Fruit fly (Drosophila melanogaster) whole organism: ENCODE measurements around the gene CG14321.

Source experiments
- CG8478 ChIP-seq: fragments of >200 bp; optimal IDR thresholded peaks from 2 replicates; lab custom pipeline; 2018; ENCODE audit warnings: inconsistent platforms
- Dll ChIP-seq: fragments of >200 bp; optimal IDR thresholded peaks from 2 replicates; lab custom pipeline; 2017
- EcR ChIP-seq, 2 experiments: fragments of >200 bp; optimal IDR thresholded peaks; 2 replicates each; lab custom pipeline; 2017; ENCODE audit warnings: missing biosample characterization in 2 of 2, missing genetic modification characterization in 2 of 2, missing genetic modification reagents in 2 of 2
- pan ChIP-seq: fragments of >200 bp; optimal IDR thresholded peaks from 2 replicates; lab custom pipeline; 2017
- psq ChIP-seq: fragments of >200 bp; optimal IDR thresholded peaks from 2 replicates; lab custom pipeline; 2017
- usp ChIP-seq: fragments of >200 bp; optimal IDR thresholded peaks from 2 replicates; lab custom pipeline; 2017; ENCODE audit warnings: missing biosample characterization, missing genetic modification characterization, mixed read lengths

Gene CG14321

DNA sequence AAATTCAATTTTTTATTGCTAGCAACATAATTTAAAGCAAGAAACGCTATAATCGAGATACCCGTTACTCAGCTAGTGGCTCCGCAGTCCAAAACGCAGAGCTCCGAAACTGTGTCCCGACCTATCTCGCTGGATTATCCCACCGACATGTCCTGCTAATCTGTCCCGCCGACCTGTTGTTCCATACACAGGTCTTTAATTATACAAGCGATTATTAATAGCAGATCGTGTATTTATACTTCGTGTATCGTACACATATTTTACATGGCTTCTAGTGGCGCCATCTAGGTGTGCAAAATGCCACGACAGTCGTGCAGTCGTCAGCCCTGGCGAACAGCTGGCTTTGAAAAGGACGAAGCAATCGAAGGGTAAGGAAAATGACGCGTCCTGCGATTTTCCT lies at the start of gene CG14321:
CG14321 (plus strand) TSS at position 338 of the 400 bp plus-strand sequence.
- no peak for TF ChIP-seq psq
- TF ChIP-seq CG8478: no peak
- TF ChIP-seq EcR (GFP tag; optimal IDR thresholded peaks at IDR 0.05; lab: Kevin White, UChicago): no peak
- no peak for TF ChIP-seq pan (lab: Kevin White, UChicago)
- TF ChIP-seq Dll (lab: Kevin White, UChicago): no peak
- no peak for TF ChIP-seq usp (GFP tag; lab: Kevin White, UChicago)

dm6 chr3R:17684854-17685253 lies 48.5 kb upstream of the CG14321 start, which contains the start of the genes CG31251 and CG31360:
CG31251 (minus strand) TSS chr3R:17684915.
CG31360 (plus strand) TSS chr3R:17685097.
- TF ChIP-seq usp (GFP tag; lab: Kevin White, UChicago): no peak
- no peak for TF ChIP-seq CG8478
- TF ChIP-seq pan (lab: Kevin White, UChicago): no peak
- TF ChIP-seq psq: no peak
- TF ChIP-seq EcR (GFP tag; optimal IDR thresholded peaks at IDR 0.05; lab: Kevin White, UChicago): no peak
- TF ChIP-seq Dll (lab: Kevin White, UChicago): no peak

DNA sequence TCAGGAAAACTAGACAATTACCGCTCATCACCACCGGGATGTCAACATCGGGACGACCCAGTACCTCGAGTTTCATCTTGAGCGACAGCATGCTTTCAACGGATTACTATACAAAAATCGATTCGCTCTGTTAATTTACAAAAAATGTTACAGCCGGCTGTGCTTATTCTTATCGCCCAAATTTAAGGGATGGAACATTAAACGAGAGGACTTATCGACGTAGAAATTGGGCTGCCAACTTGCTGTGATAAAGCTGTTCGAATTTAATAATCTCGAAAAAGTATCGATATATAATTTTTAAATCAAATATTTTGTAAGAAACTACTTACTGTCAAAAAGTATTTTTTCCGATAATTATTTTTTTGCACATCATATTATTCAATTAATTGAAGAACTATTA lies 46.5 kb upstream of the CG14321 start, which contains the start of gene CG31249:
CG31249 (minus strand) TSS at position 197 of the 400 bp plus-strand sequence.
- TF ChIP-seq EcR (GFP tag; optimal IDR thresholded peaks at IDR 0.05; lab: Kevin White, UChicago) (no peak), psq (no peak), CG8478 (no peak), pan (lab: Kevin White, UChicago) (no peak), usp (GFP tag; lab: Kevin White, UChicago) (no peak), Dll (lab: Kevin White, UChicago) (no peak)

- TF ChIP-seq Dll (lab: Kevin White, UChicago): no peak
- TF ChIP-seq psq: no peak
- no peak for TF ChIP-seq pan (lab: Kevin White, UChicago)
- no peak for TF ChIP-seq EcR (GFP tag; optimal IDR thresholded peaks at IDR 0.05; lab: Kevin White, UChicago)
- TF ChIP-seq usp (GFP tag; lab: Kevin White, UChicago): no peak
- no peak for TF ChIP-seq CG8478
Measured at dm6 chr3R:17699891-17700487, 33.4 kb upstream of the CG14321 start.

- TF ChIP-seq CG8478 (no peak), pan (lab: Kevin White, UChicago) (no peak), EcR (GFP tag; optimal IDR thresholded peaks at IDR 0.05; lab: Kevin White, UChicago) (no peak), usp (GFP tag; lab: Kevin White, UChicago) (no peak), psq (no peak), Dll (lab: Kevin White, UChicago) (no peak)
Measured at dm6 chr3R:17700488-17701130, 32.8 kb upstream of the CG14321 start.

dm6 chr3R:17701131-17701593 lies 32.2 kb upstream of the CG14321 start:
- TF ChIP-seq Dll (lab: Kevin White, UChicago) (no peak), pan (lab: Kevin White, UChicago) (no peak), usp (GFP tag; lab: Kevin White, UChicago) (no peak), psq (no peak), CG8478 (no peak), EcR (GFP tag; optimal IDR thresholded peaks at IDR 0.05; lab: Kevin White, UChicago) (no peak)

dm6 chr3R:17701971-17702845 lies 31.2 kb upstream of the CG14321 start:
- TF ChIP-seq EcR (GFP tag; optimal IDR thresholded peaks at IDR 0.05; lab: Kevin White, UChicago) (no peak), psq (no peak), usp (GFP tag; lab: Kevin White, UChicago) (no peak), pan (lab: Kevin White, UChicago) (no peak), CG8478 (no peak), Dll (lab: Kevin White, UChicago) (no peak)

DNA sequence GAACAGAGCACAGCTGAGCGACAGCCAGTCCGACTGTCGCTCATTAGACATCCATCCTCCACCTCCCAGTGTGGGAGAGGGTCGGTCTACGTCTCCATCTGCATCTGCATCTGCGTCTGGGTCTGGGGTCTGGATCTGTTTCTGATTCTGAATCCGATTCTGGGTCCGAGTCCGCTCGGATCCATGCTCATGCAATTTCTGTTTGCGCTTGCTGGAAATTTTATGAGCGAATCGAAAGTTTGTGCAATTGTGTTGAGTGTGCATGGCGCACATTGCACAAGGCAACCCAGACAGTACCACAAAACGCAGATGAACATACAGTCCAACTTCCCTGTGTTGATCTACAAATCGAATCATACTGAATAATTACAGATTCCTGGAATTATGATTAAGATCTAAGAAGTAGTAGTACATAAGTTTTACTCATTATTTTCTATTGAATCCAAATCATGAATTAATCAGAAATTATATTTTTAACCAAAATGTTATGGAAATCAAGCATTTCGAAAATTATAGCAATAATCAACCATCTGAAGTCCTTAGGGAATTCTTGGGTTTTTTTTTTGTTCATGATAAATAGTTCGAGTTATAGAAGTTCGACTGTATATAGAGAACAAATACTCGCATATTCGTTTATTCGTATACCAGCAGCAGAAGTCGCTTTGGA lies 30.2 kb upstream of the CG14321 start:
- no peak for TF ChIP-seq usp (GFP tag; lab: Kevin White, UChicago)
- no peak for TF ChIP-seq EcR (GFP tag; optimal IDR thresholded peaks at IDR 0.05; lab: Kevin White, UChicago)
- TF ChIP-seq CG8478: no peak
- no peak for TF ChIP-seq psq
- TF ChIP-seq pan (lab: Kevin White, UChicago): no peak
- no peak for TF ChIP-seq Dll (lab: Kevin White, UChicago)

DNA sequence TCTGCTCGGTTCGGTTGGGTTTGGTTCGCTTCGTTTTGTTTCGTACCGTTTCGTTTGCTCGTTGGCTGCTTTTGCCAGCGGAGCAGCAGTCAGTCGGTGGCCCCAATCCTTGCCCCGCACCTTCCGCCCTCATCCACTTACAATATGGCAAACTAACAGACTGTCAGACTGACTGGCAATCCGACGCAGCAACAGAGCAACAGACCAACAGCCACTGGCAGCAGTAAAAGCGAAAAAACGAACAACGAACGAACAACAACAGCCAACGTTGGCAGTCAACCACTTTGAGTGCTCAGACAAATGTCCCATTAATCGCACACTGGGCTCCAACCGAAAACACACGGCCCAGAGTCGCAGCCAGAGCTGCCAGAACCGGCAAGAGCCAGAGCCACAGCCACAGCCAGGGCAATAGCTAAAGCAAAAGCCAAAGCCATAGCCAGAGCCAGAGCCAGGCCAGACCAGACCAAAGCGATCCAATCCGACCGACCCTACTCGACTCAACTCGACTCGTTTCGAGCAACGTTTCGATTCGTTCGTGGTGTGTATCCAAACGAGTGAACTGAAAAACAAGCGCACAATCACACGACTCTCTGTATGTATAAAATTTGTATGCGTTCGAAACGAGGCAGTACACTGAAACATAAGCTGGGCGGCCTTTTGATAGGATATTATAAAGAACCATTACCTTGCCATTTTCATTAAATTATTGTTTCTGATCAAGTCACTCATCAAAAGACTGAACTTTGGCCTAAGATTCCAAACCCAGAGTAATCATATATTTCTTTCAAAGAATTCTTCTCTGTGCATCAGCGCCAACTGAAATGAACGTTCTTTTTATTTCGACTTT lies 29.5 kb upstream of the CG14321 start:
- TF ChIP-seq pan (lab: Kevin White, UChicago) (no peak), Dll (lab: Kevin White, UChicago) (peak; percentile 5)

DNA sequence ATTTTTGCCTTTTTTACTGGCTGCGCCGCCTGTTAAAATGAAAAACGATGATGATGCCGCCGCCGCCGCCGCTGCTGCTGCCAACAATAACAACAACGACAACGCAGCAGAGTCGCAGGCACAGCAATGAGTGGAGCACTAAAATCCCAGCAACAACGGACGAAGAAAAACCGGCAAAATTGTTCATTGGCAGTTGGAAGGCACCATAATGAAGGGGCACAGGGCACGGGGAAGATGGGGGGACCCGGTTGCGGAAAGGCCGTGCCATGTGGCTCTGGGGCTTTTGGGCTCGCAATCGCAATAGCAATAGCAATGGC lies 28.9 kb upstream of the CG14321 start:
- TF ChIP-seq psq (no peak), Dll (lab: Kevin White, UChicago) (peak; percentile 52)

dm6 chr3R:17705140-17705539 lies 28.3 kb upstream of the CG14321 start:
- TF ChIP-seq usp (GFP tag; lab: Kevin White, UChicago): no peak
- no peak for TF ChIP-seq Dll (lab: Kevin White, UChicago)
- TF ChIP-seq EcR (GFP tag; optimal IDR thresholded peaks at IDR 0.05; lab: Kevin White, UChicago): no peak
- TF ChIP-seq psq: no peak
- no peak for TF ChIP-seq pan (lab: Kevin White, UChicago)
- no peak for TF ChIP-seq CG8478
